Fruit fly (Drosophila melanogaster) whole organism: ENCODE results near the gene CG33493.

Source experiments
- CG8478 ChIP-seq: fragments of >200 bp; optimal IDR thresholded peaks from 2 replicates; lab custom pipeline; 2018; ENCODE audit warnings: inconsistent platforms
- Dll ChIP-seq: fragments of >200 bp; optimal IDR thresholded peaks from 2 replicates; lab custom pipeline; 2017
- psq ChIP-seq: fragments of >200 bp; optimal IDR thresholded peaks from 2 replicates; lab custom pipeline; 2017
- usp ChIP-seq: fragments of >200 bp; optimal IDR thresholded peaks from 2 replicates; lab custom pipeline; 2017; ENCODE audit warnings: missing biosample characterization, missing genetic modification characterization, mixed read lengths

- TF ChIP-seq usp (GFP tag; lab: Kevin White, UChicago) = no peak
- no peak for TF ChIP-seq psq (lab: Kevin White, UChicago)
- no peak for TF ChIP-seq Dll (lab: Kevin White, UChicago)
- no peak for TF ChIP-seq CG8478 (lab: Kevin White, UChicago)
Measured at dm6 chr3L:10645965-10646364, 47.0 kb downstream of the CG33493 start.
